Worm (Caenorhabditis elegans) whole organism, late embryonic: ENCODE data around the gene W08E12.6.

Experiments
- C38D4.7 ChIP-seq: fragments of 200-800 bp; sonication (Bioruptor generic); optimal IDR thresholded peaks from 2 replicates; lab custom pipeline; 2018; ENCODE audit warnings: mild to moderate bottlenecking, missing genetic modification characterization, moderate library complexity, missing compliant biosample characterization
- F13H6.1 ChIP-seq: sonication (generic microtip); optimal IDR thresholded peaks from 2 replicates; lab custom pipeline; 2016; ENCODE audit warnings: missing genetic modification characterization, missing compliant biosample characterization
- K02D7.2 ChIP-seq: sonication (generic microtip); optimal IDR thresholded peaks from 2 replicates; lab custom pipeline; 2017; ENCODE audit warnings: mild to moderate bottlenecking, missing genetic modification characterization, missing compliant biosample characterization
- K09A11.1 ChIP-seq: sonication (generic microtip); optimal IDR thresholded peaks from 2 replicates; lab custom pipeline; 2017; ENCODE audit warnings: antibody characterized with exemption, mild to moderate bottlenecking, missing genetic modification characterization, missing compliant biosample characterization; ENCODE audit not compliant: insufficient read depth
- Y22D7AL.16 ChIP-seq: sonication (generic microtip); optimal IDR thresholded peaks from 2 replicates; lab custom pipeline; 2016; ENCODE audit warnings: missing genetic modification characterization, missing compliant biosample characterization
- ahr-1 ChIP-seq: sonication (generic microtip); optimal IDR thresholded peaks from 2 replicates; lab custom pipeline; 2016; ENCODE audit warnings: missing genetic modification characterization, missing compliant biosample characterization
- ama-1 ChIP-seq: fragments of 150-350 bp; optimal IDR thresholded peaks from 2 replicates; lab custom pipeline; 2014
- ceh-14 ChIP-seq: sonication (generic microtip); optimal IDR thresholded peaks from 2 replicates; lab custom pipeline; 2016; ENCODE audit warnings: missing genotype, missing genetic modification characterization, missing compliant biosample characterization
- ceh-18 ChIP-seq: sonication (generic microtip); optimal IDR thresholded peaks from 2 replicates; lab custom pipeline; 2016; ENCODE audit warnings: missing genetic modification characterization, missing compliant biosample characterization
- ceh-2 ChIP-seq: sonication (generic microtip); optimal IDR thresholded peaks from 2 replicates; lab custom pipeline; 2016; ENCODE audit warnings: missing genotype, missing genetic modification characterization, missing compliant biosample characterization
- ceh-22 ChIP-seq: sonication (generic microtip); optimal IDR thresholded peaks from 2 replicates; lab custom pipeline; 2017; ENCODE audit warnings: missing biosample characterization, missing genetic modification characterization
- ceh-24 ChIP-seq: sonication (generic microtip); optimal IDR thresholded peaks from 2 replicates; lab custom pipeline; 2016; ENCODE audit warnings: mild to moderate bottlenecking, missing genetic modification characterization, missing compliant biosample characterization
- ceh-30 ChIP-seq: fragments of 150-350 bp; optimal IDR thresholded peaks from 2 replicates; lab custom pipeline; 2014; ENCODE audit warnings: missing biosample characterization, missing genetic modification characterization
- ceh-31 ChIP-seq: sonication (generic microtip); optimal IDR thresholded peaks from 2 replicates; lab custom pipeline; 2016; ENCODE audit warnings: missing genetic modification characterization, missing compliant biosample characterization
- ceh-34 ChIP-seq: sonication (generic microtip); optimal IDR thresholded peaks from 2 replicates; lab custom pipeline; 2016; ENCODE audit warnings: mild to moderate bottlenecking, missing genetic modification characterization, missing compliant biosample characterization
- ceh-6 ChIP-seq: fragments of 200-800 bp; sonication (Bioruptor generic); optimal IDR thresholded peaks from 2 replicates; lab custom pipeline; 2018; ENCODE audit warnings: mild to moderate bottlenecking, missing genetic modification characterization, missing compliant biosample characterization
- ceh-9 ChIP-seq: sonication (generic microtip); optimal IDR thresholded peaks from 2 replicates; lab custom pipeline; 2016; ENCODE audit warnings: mild to moderate bottlenecking, missing genetic modification characterization, inconsistent platforms, missing compliant biosample characterization
- che-1 ChIP-seq: sonication (generic microtip); optimal IDR thresholded peaks from 2 replicates; lab custom pipeline; 2016; ENCODE audit warnings: mild to moderate bottlenecking, missing genetic modification characterization, missing compliant biosample characterization
- dmd-4 ChIP-seq: sonication (generic microtip); optimal IDR thresholded peaks from 2 replicates; lab custom pipeline; 2016; ENCODE audit warnings: borderline replicate concordance, missing genetic modification characterization, missing compliant biosample characterization
- dve-1 ChIP-seq: sonication (generic microtip); optimal IDR thresholded peaks from 2 replicates; lab custom pipeline; 2017; ENCODE audit warnings: antibody characterized with exemption, mild to moderate bottlenecking, missing genetic modification characterization, missing compliant biosample characterization
- elt-2 ChIP-seq: sonication (generic microtip); optimal IDR thresholded peaks from 2 replicates; lab custom pipeline; 2016; ENCODE audit warnings: missing genetic modification reagents, missing genetic modification characterization, missing compliant biosample characterization
- ets-4 ChIP-seq: sonication (generic microtip); optimal IDR thresholded peaks from 2 replicates; lab custom pipeline; 2016; ENCODE audit warnings: missing genetic modification characterization, missing compliant biosample characterization
- fkh-6 ChIP-seq: sonication (generic microtip); optimal IDR thresholded peaks from 2 replicates; lab custom pipeline; 2016; ENCODE audit warnings: missing genetic modification characterization, missing compliant biosample characterization
- gmeb-2 ChIP-seq: sonication (generic microtip); optimal IDR thresholded peaks from 2 replicates; lab custom pipeline; 2016; ENCODE audit warnings: missing genetic modification characterization, inconsistent platforms, missing compliant biosample characterization
- hlh-13 ChIP-seq: fragments of 200-800 bp; sonication (Bioruptor generic); optimal IDR thresholded peaks from 2 replicates; lab custom pipeline; 2018; ENCODE audit warnings: mild to moderate bottlenecking, missing genetic modification characterization, missing compliant biosample characterization
- hlh-30 ChIP-seq: sonication (generic microtip); optimal IDR thresholded peaks from 2 replicates; lab custom pipeline; 2017; ENCODE audit warnings: antibody characterized with exemption, missing genetic modification characterization, missing compliant biosample characterization; ENCODE audit not compliant: insufficient read depth
- hlh-6 ChIP-seq: sonication (generic microtip); optimal IDR thresholded peaks from 2 replicates; lab custom pipeline; 2016; ENCODE audit warnings: missing genotype, missing genetic modification characterization, missing compliant biosample characterization
- lin-11 ChIP-seq: fragments of 200-800 bp; sonication (Bioruptor generic); optimal IDR thresholded peaks from 2 replicates; lab custom pipeline; 2018; ENCODE audit warnings: mild to moderate bottlenecking, missing genetic modification characterization, missing compliant biosample characterization
- madf-2 ChIP-seq: sonication (generic microtip); optimal IDR thresholded peaks from 2 replicates; lab custom pipeline; 2017; ENCODE audit warnings: missing genetic modification characterization, missing compliant biosample characterization
- mec-3 ChIP-seq: sonication (generic microtip); optimal IDR thresholded peaks from 2 replicates; lab custom pipeline; 2016; ENCODE audit warnings: borderline replicate concordance, missing genetic modification characterization, missing compliant biosample characterization
- nfya-1 ChIP-seq: sonication (generic microtip); optimal IDR thresholded peaks from 2 replicates; lab custom pipeline; 2017; ENCODE audit warnings: missing genetic modification characterization, mild to moderate bottlenecking, missing compliant biosample characterization, antibody characterized with exemption, moderate library complexity
- npax-4 ChIP-seq: sonication (generic microtip); optimal IDR thresholded peaks from 2 replicates; lab custom pipeline; 2016; ENCODE audit warnings: missing genetic modification characterization, missing compliant biosample characterization
- pat-9 ChIP-seq: fragments of 200-800 bp; sonication (Bioruptor generic); optimal IDR thresholded peaks from 2 replicates; lab custom pipeline; 2018; ENCODE audit warnings: mild to moderate bottlenecking, missing genetic modification characterization, moderate library complexity, missing compliant biosample characterization
- pax-1 ChIP-seq: fragments of 150-350 bp; optimal IDR thresholded peaks from 2 replicates; lab custom pipeline; 2014; ENCODE audit warnings: missing biosample characterization, missing genetic modification characterization
- pha-2 ChIP-seq: sonication (generic microtip); optimal IDR thresholded peaks from 2 replicates; lab custom pipeline; 2017; ENCODE audit warnings: mild to moderate bottlenecking, missing genetic modification characterization, missing compliant biosample characterization
- pqm-1 ChIP-seq: sonication (generic microtip); optimal IDR thresholded peaks from 2 replicates; lab custom pipeline; 2016; ENCODE audit warnings: missing genetic modification characterization, missing compliant biosample characterization
- ref-2 ChIP-seq: sonication (generic microtip); optimal IDR thresholded peaks from 2 replicates; lab custom pipeline; 2016; ENCODE audit warnings: missing genetic modification characterization, missing compliant biosample characterization
- rnt-1 ChIP-seq: sonication (generic microtip); optimal IDR thresholded peaks from 2 replicates; lab custom pipeline; 2016; ENCODE audit warnings: missing genetic modification characterization, missing compliant biosample characterization
- sdc-2 ChIP-seq: sonication (generic microtip); optimal IDR thresholded peaks from 2 replicates; lab custom pipeline; 2016; ENCODE audit warnings: missing genotype, missing genetic modification characterization, missing compliant biosample characterization
- syd-9 ChIP-seq: sonication (generic microtip); optimal IDR thresholded peaks from 2 replicates; lab custom pipeline; 2016; ENCODE audit warnings: mild to moderate bottlenecking, missing genetic modification characterization, moderate library complexity, missing compliant biosample characterization
- unc-42 ChIP-seq: sonication (generic microtip); optimal IDR thresholded peaks from 2 replicates; lab custom pipeline; 2016; ENCODE audit warnings: missing genotype, missing genetic modification characterization, missing compliant biosample characterization
- unc-86 ChIP-seq: sonication (generic microtip); optimal IDR thresholded peaks from 2 replicates; lab custom pipeline; 2016; ENCODE audit warnings: missing genetic modification characterization, missing compliant biosample characterization

W08E12.6 gene

ce11 chrIV:3338676-3339075 is 40.3 kb downstream of the W08E12.6 start, which contains the start of gene hrpa-1 (continued):
- TF ChIP-seq ref-2 (tag; lab: Kevin White, UChicago) (no peak), ceh-2 (no peak), ceh-34 (tag; lab: Kevin White, UChicago) (peak; percentile 23), hlh-13 (GFP tag; lab: Kevin White, UChicago) (no peak), rnt-1 (tag; lab: Kevin White, UChicago) (peak; percentile 70), hlh-30 (tag; lab: Kevin White, UChicago) (peak; percentile 35), ceh-24 (no peak), ceh-14 (tag; lab: Kevin White, UChicago) (no peak), ets-4 (tag; lab: Kevin White, UChicago) (no peak), ceh-6 (GFP tag; lab: Kevin White, UChicago) (no peak), unc-86 (tag; lab: Kevin White, UChicago) (no peak), dmd-4 (tag; lab: Kevin White, UChicago) (no peak), pax-1 (peak; percentile 81), pat-9 (tag; lab: Kevin White, UChicago) (no peak), K02D7.2 (tag; lab: Kevin White, UChicago) (no peak), fkh-6 (no peak), hlh-6 (tag; lab: Kevin White, UChicago) (no peak), ceh-31 (tag; lab: Kevin White, UChicago) (peak; percentile 59), syd-9 (no peak), F13H6.1 (tag; lab: Kevin White, UChicago) (no peak), pqm-1 (no peak), gmeb-2 (tag; lab: Kevin White, UChicago) (no peak), npax-4 (tag; lab: Kevin White, UChicago) (no peak), ceh-9 (no peak), elt-2 (tag; lab: Kevin White, UChicago) (peak; percentile 56), unc-42 (tag; lab: Kevin White, UChicago) (peak; percentile 6), ahr-1 (no peak), madf-2 (tag; lab: Kevin White, UChicago) (no peak), sdc-2 (tag; lab: Kevin White, UChicago) (no peak), ceh-18 (peak; percentile 21), dve-1 (tag; lab: Kevin White, UChicago) (peak; percentile 33), nfya-1 (peak; percentile 86)

- no peak for TF ChIP-seq npax-4 (tag; lab: Kevin White, UChicago)
- TF ChIP-seq ama-1 (lab: Kevin White, UChicago), result no peak
- TF ChIP-seq che-1, result no peak
- TF ChIP-seq ceh-22, result no peak
- no peak for TF ChIP-seq elt-2 (tag; lab: Kevin White, UChicago)
- no peak for TF ChIP-seq ref-2 (tag; lab: Kevin White, UChicago)
- TF ChIP-seq syd-9, result no peak
- no peak for TF ChIP-seq Y22D7AL.16
- no peak for TF ChIP-seq pax-1
- no peak for TF ChIP-seq lin-11 (tag; lab: Kevin White, UChicago)
- no peak for TF ChIP-seq ceh-9
- TF ChIP-seq sdc-2 (tag; lab: Kevin White, UChicago), result no peak
- no peak for TF ChIP-seq K09A11.1 (tag; lab: Kevin White, UChicago)
- TF ChIP-seq C38D4.7 (GFP tag; lab: Kevin White, UChicago), result no peak
Measured at ce11 chrIV:3341170-3341569, 42.8 kb downstream of the W08E12.6 start, which contains the start of gene F42A6.2. Gene F42A6.2, plus strand, starts transcription at chrIV:3341470.

- TF ChIP-seq dve-1 (tag; lab: Kevin White, UChicago) (no peak), elt-2 (tag; lab: Kevin White, UChicago) (no peak), pax-1 (no peak), pha-2 (tag; lab: Kevin White, UChicago) (no peak), mec-3 (tag; lab: Kevin White, UChicago) (no peak), rnt-1 (tag; lab: Kevin White, UChicago) (no peak), ceh-24 (no peak), unc-42 (tag; lab: Kevin White, UChicago) (no peak), ceh-30 (tag; lab: Kevin White, UChicago) (no peak), K09A11.1 (tag; lab: Kevin White, UChicago) (no peak)
Measured at ce11 chrIV:3345484-3345883, 47.1 kb downstream of the W08E12.6 start.
